Fruit fly (Drosophila melanogaster): ENCODE data around the gene unc80.

unc80 gene

DNA sequence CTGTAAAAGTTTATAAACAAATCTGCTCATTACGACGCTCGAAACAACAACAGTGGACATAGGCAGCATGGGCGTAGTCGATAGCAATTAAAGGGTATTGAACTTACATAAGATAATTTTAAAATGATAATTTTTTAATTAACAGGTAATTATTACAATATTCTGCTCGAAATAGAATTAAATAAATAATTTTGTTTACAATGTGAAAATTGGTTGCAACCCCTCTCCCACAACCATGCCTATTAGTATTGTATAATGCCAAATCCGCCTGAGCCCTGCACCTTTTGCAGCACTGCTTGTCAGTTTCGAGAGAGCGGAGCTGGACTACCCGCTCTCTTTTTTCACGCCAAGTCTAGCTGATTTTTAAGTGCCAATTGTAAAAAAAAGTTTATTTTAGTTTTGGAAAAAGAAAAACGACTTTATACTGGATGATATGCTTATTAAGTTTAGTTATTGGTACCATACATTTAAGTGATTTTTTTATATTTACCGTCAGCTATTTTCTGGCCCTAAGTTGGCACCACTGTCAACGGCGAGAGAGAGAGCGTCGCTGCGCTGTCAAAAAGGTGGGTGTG, 26.1 kb upstream of the unc80 start, which contains the start of the genes CG5611 and Mtl (continued):
- no peak for TF ChIP-seq CG14860 (GFP tag; IDR thresholded peaks at IDR 0.05; ENCODE audit: partially characterized antibody)
- TF ChIP-seq Sry-δ (GFP tag; optimal IDR thresholded peaks at IDR 0.05), result peak; percentile 69
- peak; percentile 100 for TF ChIP-seq CG17359 (tag; optimal IDR thresholded peaks at IDR 0.05)
- no peak for TF ChIP-seq tna (GFP tag; IDR thresholded peaks at IDR 0.05; ENCODE audit: partially characterized antibody)
- TF ChIP-seq bcd (GFP tag; optimal IDR thresholded peaks at IDR 0.05), result peak; percentile 100
- peak; percentile 100 for TF ChIP-seq lmd (GFP tag; IDR thresholded peaks at IDR 0.05)
- peak; percentile 56 for TF ChIP-seq zf30C (GFP tag; optimal IDR thresholded peaks at IDR 0.05)
- peak; percentile 99 for TF ChIP-seq sim (GFP tag; IDR thresholded peaks at IDR 0.05)
- peak; percentile 96 for TF ChIP-seq kni (GFP tag; optimal IDR thresholded peaks at IDR 0.05)
- peak in 1 of 3 experiments; percentile 96 for TF ChIP-seq Stat92E (GFP tag; optimal IDR thresholded peaks at IDR 0.05)
- TF ChIP-seq CG5953 (GFP tag; IDR thresholded peaks at IDR 0.05), result peak; percentile 100
- TF ChIP-seq MESR4 (GFP tag; optimal IDR thresholded peaks at IDR 0.05), result peak; percentile 91
- peak; percentile 98 for TF ChIP-seq CG1024 (GFP tag; IDR thresholded peaks at IDR 0.05)
- TF ChIP-seq unpg (GFP tag; optimal IDR thresholded peaks at IDR 0.05), result peak; percentile 100
- TF ChIP-seq CG17328 (GFP tag; IDR thresholded peaks at IDR 0.05), result peak; percentile 100
- TF ChIP-seq grn (GFP tag; optimal IDR thresholded peaks at IDR 0.05), result peak; percentile 93
- peak; percentile 99 for TF ChIP-seq CG15011 (GFP tag; optimal IDR thresholded peaks at IDR 0.05)
- peak; percentile 93 for TF ChIP-seq Bdp1 (GFP tag; optimal IDR thresholded peaks at IDR 0.05)
- TF ChIP-seq CG14050 (GFP tag; IDR thresholded peaks at IDR 0.05), result peak; percentile 99
- TF ChIP-seq chm (GFP tag; IDR thresholded peaks at IDR 0.05), result peak; percentile 100
- peak; percentile 100 for TF ChIP-seq Mrtf (GFP tag; IDR thresholded peaks at IDR 0.05)
- TF ChIP-seq sqz (GFP tag; optimal IDR thresholded peaks at IDR 0.05), result peak; percentile 99
- peak; percentile 100 for TF ChIP-seq Poxn (GFP tag; IDR thresholded peaks at IDR 0.05)
- peak; percentile 100 for TF ChIP-seq Ada2b (GFP tag; IDR thresholded peaks at IDR 0.05)
- peak; percentile 100 for TF ChIP-seq CG13424 (tag; optimal IDR thresholded peaks at IDR 0.05)
- TF ChIP-seq CG9437 (GFP tag; optimal IDR thresholded peaks at IDR 0.05), result peak; percentile 96
- peak; percentile 100 for TF ChIP-seq CG15696 (tag; optimal IDR thresholded peaks at IDR 0.05)
- peak; percentile 99 for TF ChIP-seq Fer1 (GFP tag; optimal IDR thresholded peaks at IDR 0.05)
- peak; percentile 88 for TF ChIP-seq CG11398 (GFP tag; optimal IDR thresholded peaks at IDR 0.05)
- peak; percentile 83 for TF ChIP-seq her (GFP tag; optimal IDR thresholded peaks at IDR 0.05)
- TF ChIP-seq CG12236 (GFP tag; optimal IDR thresholded peaks at IDR 0.05), result peak; percentile 90
- TF ChIP-seq CG7556 (GFP tag; optimal IDR thresholded peaks at IDR 0.05), result peak; percentile 99
- TF ChIP-seq CG4820 (GFP tag; optimal IDR thresholded peaks at IDR 0.05), result peak; percentile 99
- peak; percentile 99 for TF ChIP-seq CG17568 (GFP tag; optimal IDR thresholded peaks at IDR 0.05)
- peak; percentile 11 to 87 for TF ChIP-seq tll (GFP tag; optimal IDR thresholded peaks at IDR 0.05)
- peak; percentile 81 for TF ChIP-seq CG3163 (GFP tag; optimal IDR thresholded peaks at IDR 0.05)

DNA sequence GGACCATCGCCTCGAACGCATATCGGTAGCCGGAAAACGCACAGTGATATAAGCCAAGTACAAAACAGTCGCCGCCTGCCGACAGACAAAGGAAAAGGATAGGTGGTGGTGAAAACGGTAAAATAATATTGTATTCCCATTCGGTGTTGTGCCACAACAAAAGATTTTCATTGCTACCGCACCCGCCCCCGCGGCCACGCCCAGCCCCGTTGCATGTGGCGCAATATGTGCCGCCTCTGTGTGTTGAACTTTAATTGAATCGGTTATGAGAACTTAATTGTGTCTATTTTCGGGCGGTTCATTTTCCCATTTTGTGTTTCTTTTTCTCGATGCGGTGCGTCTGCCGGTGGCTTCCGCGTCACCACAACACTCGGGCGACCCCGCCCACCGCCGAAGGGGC, 25.5 kb upstream of the unc80 start:
- TF ChIP-seq MESR4 (GFP tag; optimal IDR thresholded peaks at IDR 0.05), result peak; percentile 9
- TF ChIP-seq CG9876 (GFP tag; optimal IDR thresholded peaks at IDR 0.05), result no peak
- TF ChIP-seq BtbVII (GFP tag; optimal IDR thresholded peaks at IDR 0.05), result no peak
- TF ChIP-seq mam (GFP tag; optimal IDR thresholded peaks at IDR 0.05), result no peak
- no peak for TF ChIP-seq kay (GFP tag; optimal IDR thresholded peaks at IDR 0.05)
- no peak for TF ChIP-seq CG10431 (GFP tag; optimal IDR thresholded peaks at IDR 0.05)
- TF ChIP-seq crol (GFP tag; IDR thresholded peaks at IDR 0.05), result peak; percentile 71
- TF ChIP-seq HmgZ (tag; optimal IDR thresholded peaks at IDR 0.05), result no peak
- TF ChIP-seq Dbx (GFP tag; IDR thresholded peaks at IDR 0.05), result no peak
- no peak for TF ChIP-seq lola (GFP tag; optimal IDR thresholded peaks at IDR 0.05)
- no peak for TF ChIP-seq Asciz (GFP tag; optimal IDR thresholded peaks at IDR 0.05)
- TF ChIP-seq emc (GFP tag; optimal IDR thresholded peaks at IDR 0.05), result no peak
- no peak for TF ChIP-seq Hr39 (optimal IDR thresholded peaks at IDR 0.05)
- no peak for TF ChIP-seq wdn (GFP tag; IDR thresholded peaks at IDR 0.05)
- peak; percentile 11; the same call in 1 of the 3 replicates for TF ChIP-seq CG34422 (GFP tag; IDR thresholded peaks at IDR 0.05)
- TF ChIP-seq H2.0 (GFP tag; IDR thresholded peaks at IDR 0.05), result no peak
- TF ChIP-seq Hand (GFP tag; optimal IDR thresholded peaks at IDR 0.05), result no peak

All from whole organism, embryonic.